Worm (Caenorhabditis elegans) whole organism, late embryonic: ENCODE results near the gene nhr-18.

ENCODE experiments used
- ama-1 ChIP-seq: fragments of 150-350 bp; optimal IDR thresholded peaks from 2 replicates; lab custom pipeline; 2014
- ceh-18 ChIP-seq: sonication (generic microtip); optimal IDR thresholded peaks from 2 replicates; lab custom pipeline; 2016; ENCODE audit warnings: missing genetic modification characterization, missing compliant biosample characterization
- ceh-6 ChIP-seq: fragments of 200-800 bp; sonication (Bioruptor generic); optimal IDR thresholded peaks from 2 replicates; lab custom pipeline; 2018; ENCODE audit warnings: mild to moderate bottlenecking, missing genetic modification characterization, missing compliant biosample characterization
- ceh-9 ChIP-seq: sonication (generic microtip); optimal IDR thresholded peaks from 2 replicates; lab custom pipeline; 2016; ENCODE audit warnings: mild to moderate bottlenecking, missing genetic modification characterization, inconsistent platforms, missing compliant biosample characterization
- che-1 ChIP-seq: sonication (generic microtip); optimal IDR thresholded peaks from 2 replicates; lab custom pipeline; 2016; ENCODE audit warnings: mild to moderate bottlenecking, missing genetic modification characterization, missing compliant biosample characterization
- ets-4 ChIP-seq: sonication (generic microtip); optimal IDR thresholded peaks from 2 replicates; lab custom pipeline; 2016; ENCODE audit warnings: missing genetic modification characterization, missing compliant biosample characterization
- pha-4 ChIP-seq: fragments of 150-350 bp; optimal IDR thresholded peaks from 2 replicates; lab custom pipeline; 2018; ENCODE audit warnings: missing biosample characterization, missing genetic modification reagents, missing genetic modification characterization
- unc-42 ChIP-seq: sonication (generic microtip); optimal IDR thresholded peaks from 2 replicates; lab custom pipeline; 2016; ENCODE audit warnings: missing genotype, missing genetic modification characterization, missing compliant biosample characterization

- TF ChIP-seq pha-4 (tag; lab: Kevin White, UChicago) = no peak
- TF ChIP-seq ets-4 (tag; lab: Kevin White, UChicago) = no peak
- TF ChIP-seq ceh-6 = no peak
- no peak for TF ChIP-seq ama-1 (lab: Kevin White, UChicago)
- TF ChIP-seq ceh-9 (tag; lab: Kevin White, UChicago) = no peak
- TF ChIP-seq ceh-18 (tag; lab: Kevin White, UChicago) = no peak
- no peak for TF ChIP-seq unc-42 (tag; lab: Kevin White, UChicago)
- TF ChIP-seq che-1 (tag; lab: Kevin White, UChicago) = no peak
Measured at ce11 chrV:2264925-2265324, 37.9 kb downstream of the nhr-18 start.
